Worm (Caenorhabditis elegans) whole organism, young adult: ENCODE data around the gene ears-2.
A peak's percentile ranks its signal among the peaks of the same experiment; 100 is the strongest.

Source experiments
- C17E4.6 ChIP-seq: fragments of 200-800 bp; sonication (Bioruptor generic); IDR thresholded peaks from 2 replicates; pipeline ENCODE4 v1.3.6; 2022; ENCODE audit warnings: missing genetic modification reagents, missing genetic modification characterization, missing compliant biosample characterization
- F10E7.11 ChIP-seq: sonication (generic microtip); optimal IDR thresholded peaks from 2 replicates; lab custom pipeline; 2017; ENCODE audit warnings: mild to moderate bottlenecking, missing genetic modification characterization, moderate library complexity, missing compliant biosample characterization
- F52B5.7 ChIP-seq: sonication (generic microtip); optimal IDR thresholded peaks from 2 replicates; lab custom pipeline; 2016; ENCODE audit warnings: mild to moderate bottlenecking, missing genetic modification characterization, missing compliant biosample characterization
- K11D2.4 ChIP-seq: fragments of 200-800 bp; sonication (Bioruptor generic); IDR thresholded peaks from 2 replicates; pipeline ENCODE4 v1.3.6; 2022; ENCODE audit warnings: missing genetic modification reagents, missing genetic modification characterization, missing compliant biosample characterization
- Y67H2A.10 ChIP-seq: fragments of 200-800 bp; sonication (Bioruptor generic); conservative IDR thresholded peaks from 2 replicates; pipeline ENCODE4 v1.3.6; 2022; ENCODE audit warnings: missing genetic modification reagents, missing genetic modification characterization, missing compliant biosample characterization
- akir-1 ChIP-seq: fragments of 200-800 bp; sonication (Bioruptor generic); optimal IDR thresholded peaks from 2 replicates; lab custom pipeline; 2018; ENCODE audit warnings: mild to moderate bottlenecking, missing genetic modification characterization, moderate library complexity, missing compliant biosample characterization
- aptf-2 ChIP-seq: fragments of 200-800 bp; sonication (Bioruptor generic); conservative IDR thresholded peaks from 2 replicates; pipeline ENCODE4 v1.3.6; 2022; ENCODE audit warnings: missing genetic modification reagents, missing genetic modification characterization, missing compliant biosample characterization
- ceh-58 ChIP-seq: fragments of 200-800 bp; sonication (Bioruptor generic); IDR thresholded peaks from 2 replicates; pipeline ENCODE4 v1.3.6; 2022; ENCODE audit warnings: missing genetic modification characterization, missing compliant biosample characterization
- dox-1 ChIP-seq: fragments of 200-800 bp; sonication (Bioruptor generic); IDR thresholded peaks from 2 replicates; pipeline ENCODE4 v1.3.6; 2022; ENCODE audit warnings: missing genetic modification reagents, missing genetic modification characterization, missing compliant biosample characterization
- dpff-1 ChIP-seq: sonication (generic microtip); optimal IDR thresholded peaks from 2 replicates; lab custom pipeline; 2017; ENCODE audit warnings: mild to moderate bottlenecking, missing genetic modification characterization, missing compliant biosample characterization
- egl-44 ChIP-seq: fragments of 200-800 bp; sonication (Bioruptor generic); IDR thresholded peaks from 2 replicates; pipeline ENCODE4 v1.3.6; 2022; ENCODE audit warnings: missing genetic modification reagents, missing genetic modification characterization, missing compliant biosample characterization
- egrh-3 ChIP-seq: fragments of 200-800 bp; sonication (Bioruptor generic); IDR thresholded peaks from 2 replicates; pipeline ENCODE4 v1.3.6; 2022; ENCODE audit warnings: missing genetic modification reagents, missing genetic modification characterization, missing compliant biosample characterization
- ets-4 ChIP-seq: fragments of 200-800 bp; sonication (Bioruptor generic); optimal IDR thresholded peaks from 2 replicates; lab custom pipeline; 2018; ENCODE audit warnings: mild to moderate bottlenecking, missing genetic modification characterization, missing compliant biosample characterization
- fkh-3 ChIP-seq: sonication (generic microtip); optimal IDR thresholded peaks from 2 replicates; lab custom pipeline; 2016; ENCODE audit warnings: mild to moderate bottlenecking, missing genetic modification characterization, missing compliant biosample characterization
- gei-17 ChIP-seq: fragments of 200-800 bp; sonication (Bioruptor generic); optimal IDR thresholded peaks from 2 replicates; lab custom pipeline; 2018; ENCODE audit warnings: mild to moderate bottlenecking, missing genetic modification characterization, missing compliant biosample characterization
- hrde-1 ChIP-seq: sonication (generic microtip); optimal IDR thresholded peaks from 2 replicates; lab custom pipeline; 2016; ENCODE audit warnings: missing genetic modification characterization, mild to moderate bottlenecking, missing compliant biosample characterization, moderate library complexity, missing genotype, missing genetic modification reagents, borderline replicate concordance
- lag-1 ChIP-seq: fragments of 200-800 bp; sonication (Bioruptor generic); IDR thresholded peaks from 2 replicates; pipeline ENCODE4 v1.3.6; 2022; ENCODE audit warnings: missing genetic modification reagents, missing genetic modification characterization, missing compliant biosample characterization
- let-526 ChIP-seq: fragments of 200-800 bp; sonication (Bioruptor generic); IDR thresholded peaks from 2 replicates; pipeline ENCODE4 v1.3.6; 2022; ENCODE audit warnings: missing genetic modification reagents, missing genetic modification characterization, missing compliant biosample characterization
- let-607 ChIP-seq, 2 experiments: fragments of 200-800 bp in 1 of 2; sonication (Bioruptor generic) in 1 of 2; sonication (generic microtip) in 1 of 2; optimal IDR thresholded peaks; 2 replicates each; lab custom pipeline; 2016 to 2018; ENCODE audit warnings: mild to moderate bottlenecking in 2 of 2, missing compliant biosample characterization in 2 of 2, missing genetic modification characterization in 2 of 2, moderate library complexity in 2 of 2, missing genotype in 1 of 2
- lir-1 ChIP-seq: fragments of 200-800 bp; sonication (Bioruptor generic); conservative IDR thresholded peaks from 2 replicates; pipeline ENCODE4 v1.3.6; 2022; ENCODE audit warnings: missing genetic modification reagents, missing genetic modification characterization, missing compliant biosample characterization
- lsl-1 ChIP-seq: fragments of 200-800 bp; sonication (Bioruptor generic); optimal IDR thresholded peaks from 2 replicates; lab custom pipeline; 2018; ENCODE audit warnings: mild to moderate bottlenecking, missing genetic modification characterization, moderate library complexity, missing compliant biosample characterization
- madf-3 ChIP-seq: fragments of 200-800 bp; sonication (Bioruptor generic); IDR thresholded peaks from 2 replicates; pipeline ENCODE4 v1.3.6; 2022; ENCODE audit warnings: missing genetic modification reagents, missing genetic modification characterization, missing compliant biosample characterization
- mes-4 ChIP-seq: sonication (generic microtip); optimal IDR thresholded peaks from 2 replicates; lab custom pipeline; 2016; ENCODE audit warnings: missing genotype, missing genetic modification characterization, missing compliant biosample characterization
- mxl-1 ChIP-seq: sonication (generic microtip); optimal IDR thresholded peaks from 2 replicates; lab custom pipeline; 2016; ENCODE audit warnings: missing genetic modification characterization, missing compliant biosample characterization
- nhr-80 ChIP-seq: sonication (generic microtip); optimal IDR thresholded peaks from 2 replicates; lab custom pipeline; 2016; ENCODE audit warnings: missing genetic modification characterization, missing compliant biosample characterization
- nhr-90 ChIP-seq: sonication (generic microtip); optimal IDR thresholded peaks from 2 replicates; lab custom pipeline; 2016; ENCODE audit warnings: missing genotype, mild to moderate bottlenecking, missing genetic modification characterization, missing compliant biosample characterization
- pbrm-1 ChIP-seq: fragments of 200-800 bp; sonication (Bioruptor generic); IDR thresholded peaks from 2 replicates; pipeline ENCODE4 v1.3.6; 2022; ENCODE audit warnings: missing genetic modification reagents, missing genetic modification characterization, missing compliant biosample characterization
- rcor-1 ChIP-seq: fragments of 200-800 bp; sonication (Bioruptor generic); IDR thresholded peaks from 2 replicates; pipeline ENCODE4 v1.3.6; 2022; ENCODE audit warnings: missing genetic modification reagents, missing genetic modification characterization, missing compliant biosample characterization
- sea-2 ChIP-seq: fragments of 200-800 bp; sonication (Bioruptor generic); IDR thresholded peaks from 2 replicates; pipeline ENCODE4 v1.3.6; 2022; ENCODE audit warnings: missing genetic modification characterization, missing compliant biosample characterization
- snpc-3.4 ChIP-seq: sonication (generic microtip); optimal IDR thresholded peaks from 2 replicates; lab custom pipeline; 2017; ENCODE audit warnings: missing genetic modification characterization, mild to moderate bottlenecking, missing compliant biosample characterization, antibody characterized with exemption, moderate library complexity, missing genotype, missing genetic modification reagents
- tlf-1 ChIP-seq: fragments of 200-800 bp; sonication (Bioruptor generic); optimal IDR thresholded peaks from 2 replicates; lab custom pipeline; 2018; ENCODE audit warnings: mild to moderate bottlenecking, missing genetic modification characterization, missing compliant biosample characterization
- unc-130 ChIP-seq: sonication (generic microtip); optimal IDR thresholded peaks from 2 replicates; lab custom pipeline; 2016; ENCODE audit warnings: missing genetic modification reagents, missing genetic modification characterization, missing compliant biosample characterization
- ztf-18 ChIP-seq: sonication (generic microtip); optimal IDR thresholded peaks from 2 replicates; lab custom pipeline; 2016; ENCODE audit warnings: missing genotype, mild to moderate bottlenecking, missing genetic modification characterization, missing compliant biosample characterization
- ztf-3 ChIP-seq: fragments of 200-800 bp; sonication (Bioruptor generic); optimal IDR thresholded peaks from 2 replicates; lab custom pipeline; 2018; ENCODE audit warnings: mild to moderate bottlenecking, missing genetic modification characterization, missing compliant biosample characterization

Gene ears-2

DNA sequence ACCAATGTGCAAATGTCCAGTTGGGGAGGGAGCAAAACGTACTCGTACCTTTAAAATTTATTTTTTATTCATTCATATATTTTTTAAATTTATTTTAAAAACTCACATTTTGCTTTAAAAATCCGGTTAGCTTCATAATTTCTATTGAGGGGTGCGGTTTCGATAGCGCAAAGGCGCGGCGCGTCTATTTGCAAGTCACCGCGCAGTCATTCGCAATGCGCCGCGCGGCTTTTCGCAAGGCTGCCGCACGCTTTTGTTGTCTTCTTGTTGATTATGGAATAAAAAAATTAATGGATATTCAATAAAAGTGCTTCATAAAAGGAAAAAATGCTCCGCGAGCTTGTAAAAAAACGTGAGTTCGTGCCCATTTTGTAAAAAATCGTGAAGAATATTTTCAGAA is at the start of gene ears-2, which contains the start of gene uncp-18 (continued):
- TF ChIP-seq let-607 (tag; optimal IDR thresholded peaks at IDR 0.05; lab: Kevin White, UChicago) (peak in 1 of 2 experiments; percentile 77), snpc-3.4 (tag; lab: Kevin White, UChicago) (peak; percentile 85), lag-1 (GFP tag; lab: Robert Waterston, UW) (no peak), rcor-1 (GFP tag; lab: Robert Waterston, UW) (peak; percentile 87), egrh-3 (GFP tag; lab: Robert Waterston, UW) (peak; percentile 86), ets-4 (no peak), ztf-3 (no peak), lsl-1 (peak; percentile 73), ceh-58 (GFP tag; lab: Robert Waterston, UW) (no peak), F10E7.11 (peak; percentile 46), Y67H2A.10 (GFP tag; lab: Robert Waterston, UW) (peak; percentile 84), C17E4.6 (peak; percentile 72; the same call in 1 of the 2 replicates), pbrm-1 (GFP tag; lab: Robert Waterston, UW) (peak; percentile 87), let-526 (0 out of 2 replicates have a peak, but pooled peaks have one; percentile 69), mes-4 (tag; lab: Kevin White, UChicago) (no peak), akir-1 (GFP tag; lab: Kevin White, UChicago) (peak; percentile 68), ztf-18 (peak; percentile 63), nhr-90 (tag; lab: Kevin White, UChicago) (peak; percentile 68), aptf-2 (peak; percentile 71; the same call in 1 of the 2 replicates), dox-1 (GFP tag; lab: Robert Waterston, UW) (peak; percentile 97), F52B5.7 (peak; percentile 80), dpff-1 (tag; lab: Kevin White, UChicago) (no peak), mxl-1 (tag; lab: Kevin White, UChicago) (peak; percentile 24), hrde-1 (peak; percentile 34), gei-17 (GFP tag; lab: Kevin White, UChicago) (peak; percentile 63)

DNA sequence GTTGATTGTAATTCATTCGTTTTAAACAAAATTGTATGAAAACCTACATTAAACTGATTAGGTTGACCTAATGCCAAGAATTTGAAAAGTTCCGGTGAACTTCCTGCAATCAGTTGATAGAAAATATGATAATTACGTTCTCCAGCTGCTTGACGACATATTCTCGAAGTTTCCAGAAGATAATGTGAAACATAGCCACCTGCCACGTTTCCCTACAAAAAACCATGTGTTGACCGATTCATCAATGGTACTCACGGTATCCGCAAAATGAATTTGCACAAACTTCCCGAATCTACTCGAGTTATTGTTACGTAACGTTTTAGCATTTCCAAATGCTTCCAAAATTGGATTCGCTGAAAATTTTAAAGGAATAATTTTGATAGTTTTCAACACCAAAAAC is 48.1 kb upstream of the ears-2 start:
- TF ChIP-seq sea-2 (no peak), unc-130 (no peak), fkh-3 (tag; lab: Kevin White, UChicago) (no peak), lag-1 (GFP tag; lab: Robert Waterston, UW) (no peak), lir-1 (GFP tag; lab: Robert Waterston, UW) (no peak), K11D2.4 (GFP tag; lab: Robert Waterston, UW) (no peak), F52B5.7 (no peak)
- TF ChIP-seq, all 124 proteins: peak for 0

DNA sequence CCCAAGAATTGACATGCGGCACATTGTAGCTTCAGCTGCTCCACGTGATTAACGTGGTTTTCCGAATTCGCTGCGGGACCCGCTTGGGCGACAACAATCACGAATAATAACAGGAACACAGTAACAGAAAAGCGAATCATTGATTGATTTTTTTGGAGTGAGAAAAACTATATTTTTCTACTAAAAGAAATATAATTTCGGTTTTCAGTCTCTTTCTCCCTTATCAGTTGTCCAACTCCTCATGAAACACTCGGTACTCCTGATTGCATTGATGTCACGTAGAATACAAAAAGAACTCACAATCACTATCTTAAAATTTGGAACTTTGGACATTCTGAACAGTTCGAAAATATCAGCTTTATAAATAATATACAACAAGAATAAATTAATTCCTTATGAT is 38.6 kb upstream of the ears-2 start, which contains the start of gene Y66H1A.5:
Gene Y66H1A.5, minus strand, starts transcription at position 265 of the 400 bp plus-strand sequence.
- TF ChIP-seq tlf-1 (peak; percentile 37), lsl-1 (no peak), nhr-80 (tag; lab: Kevin White, UChicago) (peak; percentile 50), let-607 (tag; optimal IDR thresholded peaks at IDR 0.05; lab: Kevin White, UChicago) (peak in 1 of 2 experiments; percentile 16), egl-44 (GFP tag; lab: Robert Waterston, UW) (no peak), madf-3 (0 out of 2 replicates have a peak, but pooled peaks have one; percentile 53)
